Worm (Caenorhabditis elegans) whole organism, L1 larva: ENCODE data around the gene Y49F6B.8.
A peak's percentile ranks its signal among the peaks of the same experiment; 100 is the strongest.

Source experiments
- C34B4.2 ChIP-seq: sonication (generic microtip); optimal IDR thresholded peaks from 2 replicates; lab custom pipeline; 2017; ENCODE audit warnings: mild to moderate bottlenecking, missing genetic modification characterization, missing compliant biosample characterization
- aha-1 ChIP-seq: fragments of 150-350 bp; optimal IDR thresholded peaks from 2 replicates; lab custom pipeline; 2014; ENCODE audit warnings: missing biosample characterization, missing genetic modification characterization
- aly-2 ChIP-seq: fragments of 150-350 bp; optimal IDR thresholded peaks from 2 replicates; lab custom pipeline; 2014; ENCODE audit warnings: missing biosample characterization, missing genetic modification characterization
- ama-1 ChIP-seq: fragments of 150-350 bp; optimal IDR thresholded peaks from 2 replicates; lab custom pipeline; 2014
- blmp-1 ChIP-seq: fragments of 150-350 bp; optimal IDR thresholded peaks from 2 replicates; lab custom pipeline; 2014; ENCODE audit warnings: missing biosample characterization, missing genetic modification characterization
- ceh-63 ChIP-seq: fragments of 200-800 bp; sonication (Bioruptor generic); optimal IDR thresholded peaks from 2 replicates; lab custom pipeline; 2018; ENCODE audit warnings: mild to moderate bottlenecking, missing genetic modification characterization, missing compliant biosample characterization
- ceh-8 ChIP-seq: fragments of 200-800 bp; sonication (Bioruptor generic); optimal IDR thresholded peaks from 2 replicates; lab custom pipeline; 2018; ENCODE audit warnings: mild to moderate bottlenecking, missing genetic modification characterization, moderate library complexity, missing compliant biosample characterization
- ceh-82 ChIP-seq, 3 experiments: fragments of 150-350 bp in 1 of 3; sonication (generic microtip) in 2 of 3; optimal IDR thresholded peaks; 2 replicates each; lab custom pipeline; 2014 to 2017; ENCODE audit warnings: missing biosample characterization in 3 of 3, missing genetic modification characterization in 3 of 3
- ceh-88 ChIP-seq: fragments of 200-800 bp; sonication (Bioruptor generic); IDR thresholded peaks from 2 replicates; pipeline ENCODE4 v1.3.6; 2022; ENCODE audit warnings: missing genetic modification characterization, missing compliant biosample characterization
- ceh-90 ChIP-seq: sonication (generic microtip); optimal IDR thresholded peaks from 2 replicates; lab custom pipeline; 2016; ENCODE audit warnings: missing genetic modification characterization, missing compliant biosample characterization
- efl-1 ChIP-seq, 4 experiments: fragments of 150-350 bp; optimal IDR thresholded peaks in 3 of 4; peaks in 1 of 4; 1 replicate in 1 of 4; 2 replicates in 3 of 4; lab custom pipeline; 2014; ENCODE audit warnings: missing biosample characterization in 2 of 4, missing genetic modification characterization in 2 of 4, missing genetic modification reagents in 2 of 4
- efl-3 ChIP-seq: fragments of 200-800 bp; sonication (Bioruptor generic); optimal IDR thresholded peaks from 2 replicates; lab custom pipeline; 2018; ENCODE audit warnings: mild to moderate bottlenecking, missing genetic modification characterization, missing compliant biosample characterization
- egl-13 ChIP-seq: sonication (generic microtip); optimal IDR thresholded peaks from 2 replicates; lab custom pipeline; 2016; ENCODE audit warnings: missing genotype, missing genetic modification reagents, missing genetic modification characterization, missing compliant biosample characterization
- elt-3 ChIP-seq, 6 experiments: fragments of 150-350 bp in 1 of 6; sonication (generic microtip); optimal IDR thresholded peaks; 2 replicates each; lab custom pipeline; 2017 to 2018; ENCODE audit warnings: missing biosample characterization in 6 of 6, missing genetic modification characterization in 6 of 6, inconsistent platforms in 1 of 6
- ets-5 ChIP-seq: fragments of 200-800 bp; sonication (Bioruptor generic); IDR thresholded peaks from 2 replicates; pipeline ENCODE4 v1.3.6; 2022; ENCODE audit warnings: missing genetic modification characterization, missing compliant biosample characterization
- fkh-4 ChIP-seq: sonication (generic microtip); optimal IDR thresholded peaks from 2 replicates; lab custom pipeline; 2016; ENCODE audit warnings: missing compliant biosample characterization, missing genetic modification characterization, borderline replicate concordance
- fkh-8 ChIP-seq: sonication (generic microtip); optimal IDR thresholded peaks from 2 replicates; lab custom pipeline; 2016; ENCODE audit warnings: mild to moderate bottlenecking, missing genetic modification characterization, missing compliant biosample characterization
- grh-1 ChIP-seq: fragments of 200-800 bp; sonication (Bioruptor generic); IDR thresholded peaks from 2 replicates; pipeline ENCODE4 v1.3.6; 2022; ENCODE audit warnings: missing genetic modification reagents, missing genetic modification characterization, missing compliant biosample characterization
- hlh-17 ChIP-seq: fragments of 200-800 bp; sonication (Bioruptor generic); optimal IDR thresholded peaks from 2 replicates; lab custom pipeline; 2018; ENCODE audit warnings: missing genetic modification characterization, mild to moderate bottlenecking, missing compliant biosample characterization, moderate library complexity, borderline replicate concordance
- hlh-4 ChIP-seq: sonication (generic microtip); optimal IDR thresholded peaks from 2 replicates; lab custom pipeline; 2016; ENCODE audit warnings: mild to moderate bottlenecking, missing genetic modification characterization, missing compliant biosample characterization
- hpl-2 ChIP-seq: fragments of 150-350 bp; optimal IDR thresholded peaks from 2 replicates; lab custom pipeline; 2014; ENCODE audit warnings: missing biosample characterization, missing genetic modification reagents, missing genetic modification characterization
- jun-1 ChIP-seq: fragments of 150-350 bp; optimal IDR thresholded peaks from 2 replicates; lab custom pipeline; 2014; ENCODE audit warnings: missing biosample characterization, missing genetic modification reagents, missing genetic modification characterization
- lin-13 ChIP-seq: fragments of 150-350 bp; optimal IDR thresholded peaks from 2 replicates; lab custom pipeline; 2014; ENCODE audit warnings: missing biosample characterization, missing genetic modification reagents, missing genetic modification characterization
- lin-14 ChIP-seq: fragments of 200-800 bp; sonication (Bioruptor generic); optimal IDR thresholded peaks from 2 replicates; lab custom pipeline; 2018; ENCODE audit warnings: mild to moderate bottlenecking, missing genetic modification characterization, moderate library complexity, missing compliant biosample characterization
- lin-39 ChIP-seq: fragments of 150-350 bp; optimal IDR thresholded peaks from 2 replicates; lab custom pipeline; 2014; ENCODE audit warnings: missing biosample characterization, missing genetic modification reagents, missing genetic modification characterization
- mab-9 ChIP-seq: fragments of 200-800 bp; sonication (Bioruptor generic); IDR thresholded peaks from 2 replicates; pipeline ENCODE4 v1.3.6; 2022; ENCODE audit warnings: missing genetic modification reagents, missing genetic modification characterization, missing compliant biosample characterization
- mdl-1 ChIP-seq, 2 experiments: fragments of 150-350 bp; optimal IDR thresholded peaks; 2 replicates each; lab custom pipeline; 2014 to 2017; ENCODE audit warnings: missing biosample characterization in 2 of 2, missing genetic modification characterization in 2 of 2, inconsistent platforms in 1 of 2
- mep-1 ChIP-seq: fragments of 150-350 bp; optimal IDR thresholded peaks from 2 replicates; lab custom pipeline; 2014; ENCODE audit warnings: missing biosample characterization, missing genetic modification characterization
- nhr-11 ChIP-seq: fragments of 150-350 bp; optimal IDR thresholded peaks from 2 replicates; lab custom pipeline; 2014; ENCODE audit warnings: missing biosample characterization, missing genetic modification characterization
- nhr-12 ChIP-seq: sonication (generic microtip); optimal IDR thresholded peaks from 2 replicates; lab custom pipeline; 2017; ENCODE audit warnings: missing biosample characterization, missing genetic modification characterization
- nhr-47 ChIP-seq: sonication (generic microtip); optimal IDR thresholded peaks from 2 replicates; lab custom pipeline; 2016; ENCODE audit warnings: mild to moderate bottlenecking, missing genetic modification characterization, moderate library complexity, missing compliant biosample characterization
- nhr-76 ChIP-seq: sonication (generic microtip); optimal IDR thresholded peaks from 2 replicates; lab custom pipeline; 2017; ENCODE audit warnings: missing biosample characterization, missing genetic modification characterization
- nhr-77 ChIP-seq: fragments of 150-350 bp; optimal IDR thresholded peaks from 2 replicates; lab custom pipeline; 2014; ENCODE audit warnings: missing biosample characterization, missing genetic modification characterization
- nhr-84 ChIP-seq: sonication (generic microtip); optimal IDR thresholded peaks from 2 replicates; lab custom pipeline; 2017; ENCODE audit warnings: missing biosample characterization, missing genetic modification characterization
- nhr-85 ChIP-seq: sonication (generic microtip); peaks from one replicate; lab custom pipeline; 2016; ENCODE audit warnings: missing genetic modification characterization, inconsistent platforms, missing compliant biosample characterization
- nhr-90 ChIP-seq: sonication (generic microtip); optimal IDR thresholded peaks from 2 replicates; lab custom pipeline; 2016; ENCODE audit warnings: mild to moderate bottlenecking, missing genetic modification characterization, missing compliant biosample characterization; ENCODE audit not compliant: poor library complexity
- pax-3 ChIP-seq: fragments of 200-800 bp; sonication (Bioruptor generic); optimal IDR thresholded peaks from 2 replicates; lab custom pipeline; 2018; ENCODE audit warnings: mild to moderate bottlenecking, missing genetic modification characterization, moderate library complexity, missing compliant biosample characterization
- pqm-1 ChIP-seq: sonication (generic microtip); optimal IDR thresholded peaks from 3 replicates; lab custom pipeline; 2017; ENCODE audit warnings: missing biosample characterization, missing genetic modification characterization
- rnt-1 ChIP-seq: sonication (generic microtip); optimal IDR thresholded peaks from 2 replicates; lab custom pipeline; 2016; ENCODE audit warnings: mild to moderate bottlenecking, missing genetic modification characterization, moderate library complexity, missing compliant biosample characterization
- skn-1 ChIP-seq: fragments of 150-350 bp; optimal IDR thresholded peaks from 2 replicates; lab custom pipeline; 2014; ENCODE audit warnings: missing biosample characterization, missing genetic modification characterization
- snu-23 ChIP-seq: sonication (generic microtip); optimal IDR thresholded peaks from 2 replicates; lab custom pipeline; 2016; ENCODE audit warnings: missing genetic modification characterization, missing compliant biosample characterization
- sup-37 ChIP-seq: fragments of 200-800 bp; sonication (Bioruptor generic); optimal IDR thresholded peaks from 2 replicates; lab custom pipeline; 2018; ENCODE audit warnings: mild to moderate bottlenecking, missing genetic modification characterization, missing compliant biosample characterization
- tlp-1 ChIP-seq: fragments of 150-350 bp; optimal IDR thresholded peaks from 2 replicates; lab custom pipeline; 2014; ENCODE audit warnings: missing biosample characterization, missing genetic modification characterization
- unc-130 ChIP-seq: fragments of 150-350 bp; optimal IDR thresholded peaks from 2 replicates; lab custom pipeline; 2017; ENCODE audit warnings: missing biosample characterization, missing genetic modification characterization, inconsistent platforms
- unc-30 ChIP-seq: sonication (generic microtip); optimal IDR thresholded peaks from 2 replicates; lab custom pipeline; 2017; ENCODE audit warnings: missing biosample characterization, missing genetic modification characterization
- unc-62 ChIP-seq: fragments of 150-350 bp; optimal IDR thresholded peaks from 2 replicates; lab custom pipeline; 2014; ENCODE audit warnings: missing biosample characterization, missing genetic modification reagents, missing genetic modification characterization
- unc-86 ChIP-seq: sonication (generic microtip); optimal IDR thresholded peaks from 2 replicates; lab custom pipeline; 2016; ENCODE audit warnings: missing genetic modification characterization, missing compliant biosample characterization
- vab-15 ChIP-seq: sonication (generic microtip); optimal IDR thresholded peaks from 2 replicates; lab custom pipeline; 2017; ENCODE audit warnings: missing genotype, mild to moderate bottlenecking, missing genetic modification characterization, missing compliant biosample characterization
- zag-1 ChIP-seq: fragments of 150-350 bp; optimal IDR thresholded peaks from 2 replicates; lab custom pipeline; 2014; ENCODE audit warnings: missing biosample characterization, missing genetic modification characterization
- zip-4 ChIP-seq: fragments of 200-800 bp; sonication (Bioruptor generic); optimal IDR thresholded peaks from 2 replicates; lab custom pipeline; 2018; ENCODE audit warnings: mild to moderate bottlenecking, missing genetic modification characterization, moderate library complexity, missing compliant biosample characterization
- ztf-4 ChIP-seq: fragments of 150-350 bp; optimal IDR thresholded peaks from 2 replicates; lab custom pipeline; 2014; ENCODE audit warnings: missing biosample characterization, missing genetic modification characterization

Gene Y49F6B.8

DNA sequence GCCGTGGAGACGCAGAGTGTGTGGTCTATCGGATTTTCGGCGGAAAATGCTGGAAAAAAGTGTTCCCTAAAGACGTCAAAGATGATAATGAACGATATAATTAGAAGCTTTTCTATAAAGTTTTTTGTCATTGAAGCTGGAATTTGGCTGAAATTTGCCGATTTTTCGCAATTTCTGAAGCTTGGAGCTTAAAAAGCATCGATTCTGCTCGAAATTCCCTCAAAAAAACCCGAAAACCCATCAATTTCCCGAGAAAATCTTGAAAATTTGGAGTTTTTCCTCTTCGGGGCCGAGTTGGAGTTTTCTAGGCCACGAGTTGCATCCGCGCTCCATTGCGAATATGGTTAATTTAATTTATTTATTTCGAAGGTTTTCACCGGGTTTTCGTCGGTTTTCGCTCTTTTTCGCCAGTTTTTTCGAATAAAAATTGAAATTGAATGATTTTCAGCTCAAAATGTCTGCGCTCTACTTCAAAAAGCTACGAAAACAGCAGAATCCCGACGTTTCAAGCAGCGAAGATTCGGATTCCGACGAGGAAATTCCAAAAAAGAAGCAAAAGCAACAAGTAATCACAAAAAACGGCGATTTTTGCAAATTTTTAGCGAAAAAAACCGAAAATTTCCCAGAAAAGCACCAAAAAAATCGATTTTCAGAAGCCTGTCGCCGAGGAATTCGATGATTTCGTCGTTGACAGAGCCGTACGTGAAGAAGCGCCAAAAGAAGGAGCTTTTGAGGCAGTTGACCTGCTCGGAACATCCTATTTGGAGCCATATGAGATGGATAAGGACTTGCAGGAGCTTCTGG is 21.2 kb upstream of the Y49F6B.8 start, which contains the start of the genes col-71 and Y49F6B.2:
TSS of gene col-71 (minus strand) at position 51 of the 804 bp plus-strand sequence.
TSS of gene Y49F6B.2 (plus strand) at position 449 of the 804 bp plus-strand sequence.
- TF ChIP-seq nhr-85 (tag; lab: Kevin White, UChicago): peak; percentile 91
- TF ChIP-seq vab-15 (tag; lab: Kevin White, UChicago): peak; percentile 47
- TF ChIP-seq lin-14 (GFP tag; lab: Kevin White, UChicago): peak; percentile 89
- TF ChIP-seq aly-2 (tag; lab: Kevin White, UChicago): peak; percentile 21
- TF ChIP-seq ets-5: no peak
- TF ChIP-seq efl-1 (optimal IDR thresholded peaks at IDR 0.05; lab: Kevin White, UChicago): peak; percentile 78 to 79
- peak; percentile 80 to 97 for TF ChIP-seq efl-1 (GFP tag; optimal IDR thresholded peaks at IDR 0.05 in 1 of 2; lab: Kevin White, UChicago)
- peak in 1 of 2 experiments; percentile 53 for TF ChIP-seq mdl-1 (tag; optimal IDR thresholded peaks at IDR 0.05; lab: Kevin White, UChicago)
- peak; percentile 86 for TF ChIP-seq snu-23 (GFP tag; lab: Kevin White, UChicago)
- no peak for TF ChIP-seq C34B4.2
- no peak for TF ChIP-seq efl-3 (GFP tag; lab: Kevin White, UChicago)
- peak; percentile 86 for TF ChIP-seq fkh-8 (tag; lab: Kevin White, UChicago)
- TF ChIP-seq zip-4 (GFP tag; lab: Kevin White, UChicago): no peak
- TF ChIP-seq rnt-1 (tag; lab: Kevin White, UChicago): peak; percentile 98
- peak; percentile 75 for TF ChIP-seq unc-86
- TF ChIP-seq pqm-1 (tag; lab: Kevin White, UChicago): no peak
- no peak for TF ChIP-seq nhr-76 (tag; lab: Kevin White, UChicago)
- TF ChIP-seq hlh-17: no peak
- TF ChIP-seq elt-3 (tag; optimal IDR thresholded peaks at IDR 0.05; lab: Kevin White, UChicago): peak in 2 of 6 experiments; percentile 21 to 40
- TF ChIP-seq sup-37 (GFP tag; lab: Kevin White, UChicago): no peak
- TF ChIP-seq nhr-84 (tag; lab: Kevin White, UChicago): no peak
- TF ChIP-seq skn-1: peak; percentile 65
- TF ChIP-seq ceh-90 (tag; lab: Kevin White, UChicago): peak; percentile 91
- TF ChIP-seq nhr-12 (tag; lab: Kevin White, UChicago): no peak
- peak; percentile 31 for TF ChIP-seq jun-1 (tag; lab: Kevin White, UChicago)
- peak; percentile 64 for TF ChIP-seq lin-39 (tag; lab: Kevin White, UChicago)
- peak; percentile 76 to 82 (median 78) for TF ChIP-seq ceh-82 (tag; optimal IDR thresholded peaks at IDR 0.05; lab: Kevin White, UChicago)
- no peak for TF ChIP-seq aha-1 (tag; lab: Kevin White, UChicago)
- peak; percentile 95 for TF ChIP-seq fkh-4 (tag; lab: Kevin White, UChicago)
- TF ChIP-seq ama-1 (lab: Kevin White, UChicago): no peak
- peak; percentile 90 for TF ChIP-seq nhr-47 (tag; lab: Kevin White, UChicago)
- TF ChIP-seq tlp-1 (tag; lab: Kevin White, UChicago): no peak
- peak; percentile 96 for TF ChIP-seq ceh-8 (GFP tag; lab: Kevin White, UChicago)
- no peak for TF ChIP-seq unc-30
- peak; percentile 11 for TF ChIP-seq nhr-77 (tag; lab: Kevin White, UChicago)
- peak; percentile 24 for TF ChIP-seq unc-130 (tag; lab: Kevin White, UChicago)
- TF ChIP-seq ceh-63 (GFP tag; lab: Kevin White, UChicago): no peak
- TF ChIP-seq pax-3 (tag; lab: Kevin White, UChicago): peak; percentile 81
- peak; percentile 86 for TF ChIP-seq mab-9
- no peak for TF ChIP-seq hpl-2 (GFP tag; lab: Kevin White, UChicago)
- TF ChIP-seq hlh-4 (tag; lab: Kevin White, UChicago): no peak
- peak; percentile 91 for TF ChIP-seq egl-13 (tag; lab: Kevin White, UChicago)
- peak; percentile 41; the same call in 1 of the 2 replicates for TF ChIP-seq ceh-88 (GFP tag; lab: Robert Waterston, UW)
- peak; percentile 80 for TF ChIP-seq lin-13
- TF ChIP-seq ztf-4 (tag; lab: Kevin White, UChicago): no peak
- TF ChIP-seq mep-1: peak; percentile 85
- peak; percentile 57 for TF ChIP-seq grh-1 (GFP tag; lab: Robert Waterston, UW)
- TF ChIP-seq unc-62: no peak
- TF ChIP-seq nhr-90: peak; percentile 89
- peak; percentile 57 for TF ChIP-seq blmp-1 (tag; lab: Kevin White, UChicago)
- peak; percentile 22 for TF ChIP-seq nhr-11 (tag; lab: Kevin White, UChicago)
- no peak for TF ChIP-seq zag-1
